Fruit fly (Drosophila melanogaster): ENCODE results near the gene CG17187.

CG17187 gene

DNA sequence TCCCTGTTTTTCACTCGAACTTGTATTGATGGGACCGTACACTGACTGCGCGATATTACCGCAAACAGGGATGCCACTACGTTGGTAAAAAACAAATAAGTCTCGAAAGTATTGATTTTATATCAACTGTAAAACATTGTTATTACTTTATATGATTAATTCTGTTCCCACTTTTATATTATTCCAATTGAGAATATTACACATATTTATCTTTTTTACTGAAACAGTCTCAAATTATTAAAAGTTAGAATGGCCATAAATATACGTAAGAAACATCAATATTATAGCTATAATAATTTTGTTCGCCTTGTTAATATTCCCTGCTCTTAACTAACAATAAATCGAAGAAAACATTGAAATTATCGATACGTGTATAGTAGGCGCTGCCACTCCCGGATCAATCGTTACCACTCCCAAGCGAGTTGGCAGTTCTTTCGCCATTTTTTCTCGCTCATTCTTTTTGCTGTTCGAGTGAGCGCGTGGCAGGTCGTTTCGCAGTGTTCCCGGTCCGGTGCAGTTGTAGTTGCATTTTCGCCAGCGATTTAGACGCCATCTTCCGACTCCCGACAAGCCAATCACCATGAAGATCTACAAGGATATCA, 21.8 kb downstream of the CG17187 start, which contains the start of the genes SdhC and Tctp:
TSS of gene SdhC (minus strand) at position 49 of the 602 bp plus-strand sequence.
TSS of gene Tctp (plus strand) at position 447 of the 602 bp plus-strand sequence.
- TF ChIP-seq Sp1 (GFP tag; optimal IDR thresholded peaks at IDR 0.05) (peak; percentile 66), Dif (GFP tag; optimal IDR thresholded peaks at IDR 0.05; ENCODE audit: partially characterized antibody) (peak; percentile 72), tai (GFP tag; optimal IDR thresholded peaks at IDR 0.05) (no peak), dsf (GFP tag; optimal IDR thresholded peaks at IDR 0.05; ENCODE audit: borderline replicate concordance) (peak; percentile 46), Jra (GFP tag; optimal IDR thresholded peaks at IDR 0.05) (peak; percentile 65), foxo (GFP tag; optimal IDR thresholded peaks at IDR 0.05) (peak in 1 of 2 experiments; percentile 71), Mio (GFP tag; optimal IDR thresholded peaks at IDR 0.05) (no peak), Dfd (GFP tag; optimal IDR thresholded peaks at IDR 0.05) (no peak), Hnf4 (GFP tag; optimal IDR thresholded peaks at IDR 0.05) (peak; percentile 66), dl (GFP tag; optimal IDR thresholded peaks at IDR 0.05; ENCODE audit: insufficient read depth in 1 of 2, partially characterized antibody in 2 of 2) (no peak), CG9705 (GFP tag; optimal IDR thresholded peaks at IDR 0.05) (peak; percentile 17), dmrt93B (GFP tag; optimal IDR thresholded peaks at IDR 0.05) (peak; percentile 24), usp (GFP tag; optimal IDR thresholded peaks at IDR 0.05) (no peak), OdsH (GFP tag; optimal IDR thresholded peaks at IDR 0.05) (peak; percentile 13), rgr (GFP tag; optimal IDR thresholded peaks at IDR 0.05) (peak; percentile 57), fru (GFP tag; optimal IDR thresholded peaks at IDR 0.05) (peak; percentile 63), Vsx2 (GFP tag; optimal IDR thresholded peaks at IDR 0.05; ENCODE audit: partially characterized antibody) (no peak), woc (GFP tag; optimal IDR thresholded peaks at IDR 0.05) (peak; percentile 48), brk (GFP tag; optimal IDR thresholded peaks at IDR 0.05) (peak; percentile 77), sv (GFP tag; optimal IDR thresholded peaks at IDR 0.05) (peak; percentile 58), Abd-B (GFP tag; optimal IDR thresholded peaks at IDR 0.05) (no peak), psq (GFP tag; optimal IDR thresholded peaks at IDR 0.05) (peak; percentile 63), GATAd (GFP tag; optimal IDR thresholded peaks at IDR 0.05) (no peak), CG32264 (GFP tag; optimal IDR thresholded peaks at IDR 0.05) (no peak), lola (GFP tag; optimal IDR thresholded peaks at IDR 0.05) (no peak), ey (GFP tag; optimal IDR thresholded peaks at IDR 0.05) (peak; percentile 49), Hr78 (GFP tag; optimal IDR thresholded peaks at IDR 0.05) (no peak), pan (optimal IDR thresholded peaks at IDR 0.05) (no peak), jim (GFP tag; optimal IDR thresholded peaks at IDR 0.05) (no peak), Myc (optimal IDR thresholded peaks at IDR 0.05) (peak; percentile 51), Rel (GFP tag; optimal IDR thresholded peaks at IDR 0.05) (no peak), Rel (tag; optimal IDR thresholded peaks at IDR 0.05) (peak; percentile 52), CrebA (GFP tag; optimal IDR thresholded peaks at IDR 0.05; ENCODE audit: borderline replicate concordance) (no peak), HLH106 (tag; optimal IDR thresholded peaks at IDR 0.05) (peak; percentile 43), br (GFP tag; optimal IDR thresholded peaks at IDR 0.05) (peak; percentile 40), Hr83 (GFP tag; optimal IDR thresholded peaks at IDR 0.05; ENCODE audit: poor library complexity, severe bottlenecking) (peak; percentile 82), sage (GFP tag; optimal IDR thresholded peaks at IDR 0.05) (no peak), N (GFP tag; optimal IDR thresholded peaks at IDR 0.05) (no peak), h (GFP tag; optimal IDR thresholded peaks at IDR 0.05) (peak; percentile 64)

dm6 chr3R:11208766-11209331, 22.8 kb downstream of the CG17187 start:
- TF ChIP-seq Myc (optimal IDR thresholded peaks at IDR 0.05) (peak; percentile 13), sage (GFP tag; optimal IDR thresholded peaks at IDR 0.05) (no peak), brk (GFP tag; optimal IDR thresholded peaks at IDR 0.05) (peak; percentile 6)
